Worm (Caenorhabditis elegans): ENCODE measurements around the gene F40F9.10.

The F40F9.10 gene

DNA sequence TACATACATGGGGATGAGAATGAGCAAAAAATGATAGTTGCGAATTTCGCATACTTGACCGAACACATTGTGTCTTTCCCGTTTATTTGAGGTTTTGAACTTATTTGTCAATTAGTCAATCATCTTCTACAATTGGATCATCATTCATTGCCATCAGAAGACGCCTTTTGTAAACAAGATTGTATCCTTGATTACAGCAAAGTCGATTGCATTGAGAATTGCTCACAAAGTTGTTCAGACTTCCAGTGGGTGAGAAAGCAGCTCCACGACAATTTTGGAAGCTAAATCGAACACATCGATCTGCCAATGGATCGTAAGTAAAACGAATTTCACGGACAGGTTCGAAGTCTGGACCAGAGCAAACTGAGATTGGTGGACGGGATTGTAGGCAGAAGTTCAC lies 33.2 kb downstream of the F40F9.10 start:
- TF ChIP-seq elt-4 (tag; optimal IDR thresholded peaks at IDR 0.05) (no peak), ets-4 (tag; optimal IDR thresholded peaks at IDR 0.05) (no peak), lim-6 (tag; optimal IDR thresholded peaks at IDR 0.05) (no peak), pag-3 (tag; optimal IDR thresholded peaks at IDR 0.05; ENCODE audit: borderline replicate concordance) (no peak), pqm-1 (tag; optimal IDR thresholded peaks at IDR 0.05) (no peak), hlh-13 (GFP tag; optimal IDR thresholded peaks at IDR 0.05) (no peak), nfya-1 (tag; optimal IDR thresholded peaks at IDR 0.05) (no peak), ceh-14 (tag; optimal IDR thresholded peaks at IDR 0.05) (no peak), ceh-6 (GFP tag; optimal IDR thresholded peaks at IDR 0.05) (no peak), ceh-30 (tag; optimal IDR thresholded peaks at IDR 0.05) (no peak), ceh-48 (tag; optimal IDR thresholded peaks at IDR 0.05) (no peak), ceh-22 (tag; optimal IDR thresholded peaks at IDR 0.05) (no peak)

DNA sequence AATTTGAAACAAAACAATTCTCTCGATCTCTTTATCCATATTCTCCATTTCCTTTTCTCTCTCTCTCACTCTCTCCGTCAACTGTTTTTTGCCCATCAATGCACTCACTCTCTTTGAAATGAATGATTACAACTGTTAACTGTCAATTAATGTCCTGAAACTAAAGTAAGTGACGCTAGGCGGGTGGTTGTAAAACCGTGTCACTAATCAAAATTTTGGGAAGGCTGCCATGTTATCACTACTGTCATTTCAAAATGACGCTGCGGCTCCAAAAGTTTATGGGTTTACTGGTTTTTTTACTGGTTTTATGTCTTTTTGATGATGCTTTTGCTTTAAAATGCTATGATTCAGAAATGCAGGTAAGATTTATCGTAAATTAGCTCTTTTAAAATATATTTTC lies 34.3 kb downstream of the F40F9.10 start, which contains the start of gene ZK287.9:
Gene ZK287.9, plus strand, starts transcription at position 192 of the 400 bp plus-strand sequence.
- no peak for TF ChIP-seq fkh-10 (GFP tag; optimal IDR thresholded peaks at IDR 0.05)
- no peak for TF ChIP-seq ceh-22 (tag; optimal IDR thresholded peaks at IDR 0.05)
- TF ChIP-seq nhr-11 (tag; optimal IDR thresholded peaks at IDR 0.05), result no peak
- no peak for TF ChIP-seq gmeb-2 (tag; optimal IDR thresholded peaks at IDR 0.05)
- no peak for TF ChIP-seq rnt-1 (tag; optimal IDR thresholded peaks at IDR 0.05)
- no peak for TF ChIP-seq mec-3 (tag; optimal IDR thresholded peaks at IDR 0.05; ENCODE audit: borderline replicate concordance)
- no peak for TF ChIP-seq ceh-48 (tag; optimal IDR thresholded peaks at IDR 0.05)
- no peak for TF ChIP-seq pha-4 (tag; optimal IDR thresholded peaks at IDR 0.05)
- TF ChIP-seq ztf-16 (tag; optimal IDR thresholded peaks at IDR 0.05), result no peak
- no peak for TF ChIP-seq ceh-31 (tag; optimal IDR thresholded peaks at IDR 0.05)
- no peak for TF ChIP-seq tbx-2 (tag; optimal IDR thresholded peaks at IDR 0.05)
- no peak for TF ChIP-seq pha-2 (tag; optimal IDR thresholded peaks at IDR 0.05)
- TF ChIP-seq ceh-30 (tag; optimal IDR thresholded peaks at IDR 0.05), result no peak
- TF ChIP-seq tbx-7 (tag; optimal IDR thresholded peaks at IDR 0.05), result no peak
- TF ChIP-seq pax-1 (tag; optimal IDR thresholded peaks at IDR 0.05), result no peak
- TF ChIP-seq ceh-14 (tag; optimal IDR thresholded peaks at IDR 0.05), result no peak
- no peak for TF ChIP-seq ceh-9 (tag; optimal IDR thresholded peaks at IDR 0.05)
- no peak for TF ChIP-seq nhr-232 (tag; optimal IDR thresholded peaks at IDR 0.05)
- no peak for TF ChIP-seq zip-5 (tag; optimal IDR thresholded peaks at IDR 0.05)

ce11 chrV:9677977-9678376 lies 35.5 kb downstream of the F40F9.10 start, which contains the start of gene cthd-1:
cthd-1 (plus strand) TSS chrV:9678277.
- TF ChIP-seq odd-2 (tag; optimal IDR thresholded peaks at IDR 0.05) (no peak), dve-1 (tag; optimal IDR thresholded peaks at IDR 0.05) (no peak), ceh-31 (tag; optimal IDR thresholded peaks at IDR 0.05) (no peak), nhr-232 (tag; optimal IDR thresholded peaks at IDR 0.05) (no peak), ama-1 (optimal IDR thresholded peaks at IDR 0.05) (no peak), dmd-4 (tag; optimal IDR thresholded peaks at IDR 0.05; ENCODE audit: borderline replicate concordance) (no peak), pax-1 (tag; optimal IDR thresholded peaks at IDR 0.05) (no peak), tbx-7 (tag; optimal IDR thresholded peaks at IDR 0.05) (no peak), ahr-1 (tag; optimal IDR thresholded peaks at IDR 0.05) (no peak), ztf-16 (tag; optimal IDR thresholded peaks at IDR 0.05) (no peak), ref-2 (tag; optimal IDR thresholded peaks at IDR 0.05) (no peak), ttx-3 (tag; optimal IDR thresholded peaks at IDR 0.05) (no peak), hlh-15 (tag; optimal IDR thresholded peaks at IDR 0.05) (no peak), pha-2 (tag; optimal IDR thresholded peaks at IDR 0.05) (no peak)

ce11 chrV:9673199-9673843 lies 40.1 kb downstream of the F40F9.10 start, which contains the start of gene sulp-8:
sulp-8 (minus strand) TSS chrV:9673667.
- TF ChIP-seq dve-1 (tag; optimal IDR thresholded peaks at IDR 0.05) (no peak), dmd-4 (tag; optimal IDR thresholded peaks at IDR 0.05; ENCODE audit: borderline replicate concordance) (no peak), lim-6 (tag; optimal IDR thresholded peaks at IDR 0.05) (no peak), unc-42 (tag; optimal IDR thresholded peaks at IDR 0.05) (no peak), hlh-15 (tag; optimal IDR thresholded peaks at IDR 0.05) (no peak), lin-11 (tag; optimal IDR thresholded peaks at IDR 0.05) (no peak), ceh-6 (GFP tag; optimal IDR thresholded peaks at IDR 0.05) (no peak), elt-2 (tag; optimal IDR thresholded peaks at IDR 0.05) (no peak), elt-4 (tag; optimal IDR thresholded peaks at IDR 0.05) (no peak), ref-2 (tag; optimal IDR thresholded peaks at IDR 0.05) (no peak), ceh-24 (tag; optimal IDR thresholded peaks at IDR 0.05) (no peak), pax-1 (tag; optimal IDR thresholded peaks at IDR 0.05) (no peak), F13H6.1 (tag; optimal IDR thresholded peaks at IDR 0.05) (no peak)
